Worm (Caenorhabditis elegans) whole organism, midembryonic: Measurements from ENCODE around the gene R08C7.1.

ENCODE experiments used
- T22C8.4 ChIP-seq: fragments of 200-800 bp; sonication (Bioruptor generic); IDR thresholded peaks from 2 replicates; pipeline ENCODE4 v1.3.6; 2022; ENCODE audit warnings: missing genetic modification characterization, missing compliant biosample characterization
- cog-1 ChIP-seq: sonication (generic microtip); optimal IDR thresholded peaks from 2 replicates; lab custom pipeline; 2016; ENCODE audit warnings: missing genetic modification characterization, missing compliant biosample characterization
- flt-1 ChIP-seq: fragments of 200-800 bp; sonication (Bioruptor generic); IDR thresholded peaks from 2 replicates; pipeline ENCODE4 v1.3.6; 2022; ENCODE audit warnings: missing genetic modification characterization, missing compliant biosample characterization
- klf-2 ChIP-seq: fragments of 200-800 bp; sonication (Bioruptor generic); conservative IDR thresholded peaks from 2 replicates; pipeline ENCODE4 v1.3.6; 2022; ENCODE audit warnings: missing genetic modification reagents, missing genetic modification characterization, missing compliant biosample characterization
- med-1 ChIP-seq: sonication (generic microtip); optimal IDR thresholded peaks from 2 replicates; lab custom pipeline; 2017; ENCODE audit warnings: missing genetic modification characterization, mild to moderate bottlenecking, missing compliant biosample characterization, antibody characterized with exemption, missing genetic modification reagents; ENCODE audit not compliant: insufficient read depth
- ref-1 ChIP-seq: fragments of 200-800 bp; sonication (Bioruptor generic); conservative IDR thresholded peaks from 2 replicates; pipeline ENCODE4 v1.3.6; 2022; ENCODE audit warnings: missing genetic modification reagents, missing genetic modification characterization, missing compliant biosample characterization
- ztf-23 ChIP-seq: fragments of 200-800 bp; sonication (Bioruptor generic); IDR thresholded peaks from 2 replicates; pipeline ENCODE4 v1.3.6; 2022; ENCODE audit warnings: missing genetic modification reagents, missing genetic modification characterization, missing compliant biosample characterization
- ztf-29 ChIP-seq: fragments of 200-800 bp; sonication (Bioruptor generic); IDR thresholded peaks from 2 replicates; pipeline ENCODE4 v1.3.6; 2022; ENCODE audit warnings: missing genetic modification reagents, missing genetic modification characterization, missing compliant biosample characterization

DNA sequence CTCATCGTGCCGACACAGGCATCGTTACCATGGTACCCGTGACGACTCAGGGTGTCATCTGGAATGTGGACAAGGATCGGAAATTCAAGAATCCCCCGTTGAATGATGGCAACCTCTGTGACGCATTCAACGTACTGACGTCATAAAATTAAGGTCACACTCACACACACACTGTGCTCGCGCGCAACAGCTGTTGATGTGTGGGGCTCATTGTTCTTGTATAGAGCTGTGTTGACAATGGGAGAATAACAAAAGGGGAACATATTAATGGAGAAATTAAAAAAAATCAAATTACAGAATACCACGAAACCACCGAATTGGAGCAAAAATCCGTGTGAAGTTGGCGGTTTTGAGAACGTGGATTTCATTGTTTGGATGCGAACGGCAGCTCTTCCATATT is 3.3 kb upstream of the R08C7.1 start:
- TF ChIP-seq ztf-29 (GFP tag; lab: Robert Waterston, UW) (no peak), T22C8.4 (GFP tag; lab: Robert Waterston, UW) (no peak), cog-1 (tag; lab: Kevin White, UChicago) (no peak), ref-1 (GFP tag; lab: Robert Waterston, UW) (no peak), klf-2 (GFP tag; lab: Robert Waterston, UW) (no peak), med-1 (GFP tag; lab: Kevin White, UChicago) (no peak), ztf-23 (GFP tag; lab: Robert Waterston, UW) (no peak), flt-1 (GFP tag; lab: Robert Waterston, UW) (no peak)
